Worm (Caenorhabditis elegans) whole organism, early embryonic: ENCODE data around the gene twk-31.

Source experiments
- aly-1 ChIP-seq: sonication (generic microtip); optimal IDR thresholded peaks from 2 replicates; lab custom pipeline; 2016; ENCODE audit warnings: missing genetic modification characterization, missing compliant biosample characterization
- ama-1 ChIP-seq: fragments of 150-350 bp; optimal IDR thresholded peaks from 2 replicates; lab custom pipeline; 2014
- ets-7 ChIP-seq: sonication (generic microtip); optimal IDR thresholded peaks from 2 replicates; lab custom pipeline; 2016; ENCODE audit warnings: missing genotype, missing genetic modification characterization, missing compliant biosample characterization
- flt-1 ChIP-seq: fragments of 200-800 bp; sonication (Bioruptor generic); IDR thresholded peaks from 2 replicates; pipeline ENCODE4 v1.3.6; 2022; ENCODE audit warnings: missing genetic modification characterization, missing compliant biosample characterization
- hmbx-1 ChIP-seq: sonication (generic microtip); optimal IDR thresholded peaks from 2 replicates; lab custom pipeline; 2016; ENCODE audit warnings: mild to moderate bottlenecking, missing genetic modification characterization, missing compliant biosample characterization
- hnd-1 ChIP-seq: sonication (generic microtip); optimal IDR thresholded peaks from 2 replicates; lab custom pipeline; 2016; ENCODE audit warnings: missing genetic modification characterization, missing compliant biosample characterization
- pes-1 ChIP-seq: fragments of 200-800 bp; sonication (Bioruptor generic); IDR thresholded peaks from 2 replicates; pipeline ENCODE4 v1.3.6; 2022; ENCODE audit warnings: missing genetic modification reagents, missing genetic modification characterization, missing compliant biosample characterization
- scrt-1 ChIP-seq: fragments of 200-800 bp; sonication (Bioruptor generic); IDR thresholded peaks from 2 replicates; pipeline ENCODE4 v1.3.6; 2022; ENCODE audit warnings: missing genetic modification characterization, missing compliant biosample characterization

ce11 chrIII:11405049-11405448 is 5.4 kb upstream of the twk-31 start, which contains the start of gene Y47D3B.4:
- TF ChIP-seq flt-1 (GFP tag; lab: Robert Waterston, UW) = no peak
- no peak for TF ChIP-seq pes-1
- TF ChIP-seq ets-7 (tag; lab: Kevin White, UChicago) = no peak
- TF ChIP-seq hmbx-1 (tag; lab: Kevin White, UChicago) = no peak
- no peak for TF ChIP-seq scrt-1 (GFP tag; lab: Robert Waterston, UW)
- no peak for TF ChIP-seq ama-1 (lab: Kevin White, UChicago)
- no peak for TF ChIP-seq hnd-1
- no peak for TF ChIP-seq aly-1 (tag; lab: Kevin White, UChicago)
